In the genomic region with DNA sequence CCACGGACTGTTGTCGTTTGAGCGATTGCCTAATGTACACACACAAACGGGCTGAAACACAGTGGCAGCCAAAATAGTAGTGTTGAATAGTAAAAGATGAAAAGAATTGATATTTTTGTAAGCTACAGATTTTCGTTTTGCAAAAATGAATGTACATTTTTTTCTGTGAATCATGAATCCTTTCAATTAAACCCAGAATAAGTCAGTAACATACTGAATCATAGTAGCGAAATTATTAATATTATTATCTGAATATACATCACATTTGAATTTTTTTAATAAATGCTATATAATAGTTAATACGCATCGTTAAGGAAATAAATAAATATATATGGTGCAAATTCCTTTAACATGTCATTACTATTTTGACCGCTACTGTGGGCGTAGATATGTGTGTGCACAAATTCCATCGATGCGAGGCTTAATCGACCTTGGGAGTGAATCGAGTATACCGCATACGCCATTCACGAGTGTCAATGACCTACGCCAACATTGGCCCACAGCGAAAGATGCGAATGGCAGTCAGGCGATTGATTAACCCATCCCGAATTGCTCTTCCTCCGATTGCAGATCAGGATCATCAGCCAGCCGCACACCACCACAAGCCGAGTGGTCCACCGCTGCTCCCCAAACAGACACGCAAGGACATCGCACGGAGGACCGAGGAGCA, we compare ENCODE assay signal across 1 fruit fly cellular context.
TF ChIP-seq lines count a peak whose summit lies in the region.

No protein-coding gene starts in this region.

TF ChIP-seq in whole organism, embryonic, 481 proteins besides CTCF, POLR2A, EP300 and RAD21 (continued from another document and continues in another):
- TF ChIP-seq CG7786 (GFP tag; optimal IDR thresholded peaks at IDR 0.05; lab: Kevin White, UChicago) (no peak), Dad (GFP tag; optimal IDR thresholded peaks at IDR 0.05; lab: Kevin White, UChicago) (no peak), row (GFP tag; IDR thresholded peaks at IDR 0.05; lab: Robert Waterston, UW) (peak; percentile 66), CG4404 (GFP tag; IDR thresholded peaks at IDR 0.05; lab: Robert Waterston, UW) (no peak), bab2 (GFP tag; optimal IDR thresholded peaks at IDR 0.05; lab: Kevin White, UChicago) (no peak), D (optimal IDR thresholded peaks at IDR 0.05; lab: Kevin White, UChicago) (no peak), D (GFP tag; optimal IDR thresholded peaks at IDR 0.05; lab: Kevin White, UChicago) (peak; percentile 45), scrt (GFP tag; optimal IDR thresholded peaks at IDR 0.05; lab: Kevin White, UChicago) (peak; percentile 48), tap (tag; optimal IDR thresholded peaks at IDR 0.05; lab: Kevin White, UChicago) (peak; percentile 71), B-H1 (GFP tag; IDR thresholded peaks at IDR 0.05; lab: Robert Waterston, UW) (peak; percentile 37; the same call in 1 of the 3 replicates), CG11560 (tag; IDR thresholded peaks at IDR 0.05; lab: Robert Waterston, UW) (no peak), CG8388 (GFP tag; optimal IDR thresholded peaks at IDR 0.05; lab: Kevin White, UChicago) (peak; percentile 58), repo (GFP tag; optimal IDR thresholded peaks at IDR 0.05; lab: Kevin White, UChicago) (no peak), GATAe (GFP tag; conservative IDR thresholded peaks at IDR 0.05; lab: Robert Waterston, UW) (no peak), Hey (tag; optimal IDR thresholded peaks at IDR 0.05; lab: Kevin White, UChicago) (no peak), dmrt99B (tag; optimal IDR thresholded peaks at IDR 0.05; lab: Kevin White, UChicago) (no peak), CG6765 (GFP tag; optimal IDR thresholded peaks at IDR 0.05; lab: Kevin White, UChicago) (peak; percentile 57), E2f2 (GFP tag; IDR thresholded peaks at IDR 0.05; lab: Robert Waterston, UW) (peak; percentile 26; the same call in 1 of the 2 replicates), Hmx (GFP tag; optimal IDR thresholded peaks at IDR 0.05; lab: Kevin White, UChicago) (no peak), pros (GFP tag; optimal IDR thresholded peaks at IDR 0.05; lab: Kevin White, UChicago) (no peak), CG6254 (GFP tag; optimal IDR thresholded peaks at IDR 0.05; lab: Kevin White, UChicago) (no peak), odd (GFP tag; optimal IDR thresholded peaks at IDR 0.05; lab: Kevin White, UChicago) (peak; percentile 78), CG14050 (GFP tag; IDR thresholded peaks at IDR 0.05; lab: Robert Waterston, UW) (no peak), h (optimal IDR thresholded peaks at IDR 0.05; lab: Kevin White, UChicago) (no peak), CG18764 (GFP tag; optimal IDR thresholded peaks at IDR 0.05; lab: Kevin White, UChicago) (peak; percentile 69), Dbx (GFP tag; IDR thresholded peaks at IDR 0.05; lab: Robert Waterston, UW) (0 out of 3 replicates have a peak, but pooled peaks have one; percentile 43), CG12942 (GFP tag; optimal IDR thresholded peaks at IDR 0.05; lab: Kevin White, UChicago) (peak; percentile 49), CG4360 (GFP tag; IDR thresholded peaks at IDR 0.05; lab: Robert Waterston, UW) (no peak), Usf (GFP tag; optimal IDR thresholded peaks at IDR 0.05; lab: Kevin White, UChicago) (no peak), CG15011 (GFP tag; optimal IDR thresholded peaks at IDR 0.05; lab: Kevin White, UChicago) (peak; percentile 65), CG30403 (GFP tag; optimal IDR thresholded peaks at IDR 0.05; lab: Kevin White, UChicago) (peak; percentile 82), tin (GFP tag; optimal IDR thresholded peaks at IDR 0.05; lab: Kevin White, UChicago) (peak; percentile 43), run (tag; optimal IDR thresholded peaks at IDR 0.05; lab: Kevin White, UChicago) (peak; percentile 77), CG10431 (GFP tag; optimal IDR thresholded peaks at IDR 0.05; lab: Kevin White, UChicago) (no peak), nerfin-2 (GFP tag; IDR thresholded peaks at IDR 0.05; lab: Robert Waterston, UW; ENCODE audit: partially characterized antibody) (no peak), CG2202 (tag; optimal IDR thresholded peaks at IDR 0.05; lab: Kevin White, UChicago) (no peak), CG12236 (GFP tag; optimal IDR thresholded peaks at IDR 0.05; lab: Kevin White, UChicago) (no peak), Scr (GFP tag; IDR thresholded peaks at IDR 0.05; lab: Robert Waterston, UW; ENCODE audit: partially characterized antibody) (no peak), pan (optimal IDR thresholded peaks at IDR 0.05; lab: Kevin White, UChicago) (no peak), pan (GFP tag; optimal IDR thresholded peaks at IDR 0.05 in 1 of 2, IDR thresholded peaks at IDR 0.05 in 1 of 2) (peak in 1 of 2 experiments; percentile 44), CG4617 (GFP tag; optimal IDR thresholded peaks at IDR 0.05; lab: Kevin White, UChicago; ENCODE audit: borderline replicate concordance) (no peak), CG8089 (GFP tag; optimal IDR thresholded peaks at IDR 0.05; lab: Kevin White, UChicago) (no peak), unc-4 (GFP tag; IDR thresholded peaks at IDR 0.05; lab: Robert Waterston, UW; ENCODE audit: partially characterized antibody) (no peak), HmgZ (tag; optimal IDR thresholded peaks at IDR 0.05; lab: Kevin White, UChicago) (peak; percentile 71), Hr39 (optimal IDR thresholded peaks at IDR 0.05; lab: Kevin White, UChicago) (no peak), corto (GFP tag; optimal IDR thresholded peaks at IDR 0.05; lab: Kevin White, UChicago) (peak; percentile 11), TFAM (GFP tag; optimal IDR thresholded peaks at IDR 0.05; lab: Kevin White, UChicago) (no peak), Deaf1 (tag; optimal IDR thresholded peaks at IDR 0.05; lab: Kevin White, UChicago) (no peak), slp2 (GFP tag; optimal IDR thresholded peaks at IDR 0.05; lab: Kevin White, UChicago) (no peak), CG6654 (GFP tag; optimal IDR thresholded peaks at IDR 0.05; lab: Kevin White, UChicago) (peak; percentile 42), pita (GFP tag; optimal IDR thresholded peaks at IDR 0.05; lab: Kevin White, UChicago) (no peak), caup (GFP tag; optimal IDR thresholded peaks at IDR 0.05; lab: Kevin White, UChicago; ENCODE audit: severe bottlenecking) (peak; percentile 72), mirr (GFP tag; optimal IDR thresholded peaks at IDR 0.05; lab: Kevin White, UChicago) (no peak), CG1233 (GFP tag; optimal IDR thresholded peaks at IDR 0.05; lab: Kevin White, UChicago) (peak; percentile 51), CG9797 (GFP tag; optimal IDR thresholded peaks at IDR 0.05; lab: Kevin White, UChicago) (no peak), CG2875 (GFP tag; optimal IDR thresholded peaks at IDR 0.05; lab: Kevin White, UChicago) (peak; percentile 2), Camta (GFP tag; optimal IDR thresholded peaks at IDR 0.05; lab: Kevin White, UChicago) (no peak), CG32767 (GFP tag; IDR thresholded peaks at IDR 0.05; lab: Robert Waterston, UW) (peak; percentile 60; the same call in 1 of the 2 replicates), tx (GFP tag; optimal IDR thresholded peaks at IDR 0.05; lab: Kevin White, UChicago) (peak; percentile 2), MBD-R2 (GFP tag; IDR thresholded peaks at IDR 0.05; lab: Robert Waterston, UW) (no peak), CrebB (tag; optimal IDR thresholded peaks at IDR 0.05; lab: Kevin White, UChicago) (peak; percentile 17), CG1647 (GFP tag; optimal IDR thresholded peaks at IDR 0.05; lab: Kevin White, UChicago) (no peak), CG12071 (GFP tag; optimal IDR thresholded peaks at IDR 0.05; lab: Kevin White, UChicago) (no peak), HLHmδ (GFP tag; optimal IDR thresholded peaks at IDR 0.05; lab: Kevin White, UChicago) (no peak), Lim3 (GFP tag; IDR thresholded peaks at IDR 0.05; lab: Robert Waterston, UW) (no peak), CG7556 (GFP tag; optimal IDR thresholded peaks at IDR 0.05; lab: Kevin White, UChicago) (peak; percentile 80), Med (GFP tag; lab: Kevin White, UChicago) (peak; percentile 72), Eip74EF (GFP tag; optimal IDR thresholded peaks at IDR 0.05; lab: Kevin White, UChicago) (no peak), CG4730 (GFP tag; IDR thresholded peaks at IDR 0.05; lab: Robert Waterston, UW) (no peak), fru (optimal IDR thresholded peaks at IDR 0.05; lab: Kevin White, UChicago) (no peak), Dip3 (GFP tag; optimal IDR thresholded peaks at IDR 0.05; lab: Kevin White, UChicago) (peak; percentile 7), CG7372 (GFP tag; IDR thresholded peaks at IDR 0.05; lab: Robert Waterston, UW) (0 out of 2 replicates have a peak, but pooled peaks have one; percentile 34), kah (GFP tag; optimal IDR thresholded peaks at IDR 0.05; lab: Kevin White, UChicago) (peak; percentile 29), CG15514 (GFP tag; optimal IDR thresholded peaks at IDR 0.05; lab: Kevin White, UChicago) (no peak), CG10147 (GFP tag; optimal IDR thresholded peaks at IDR 0.05; lab: Kevin White, UChicago) (no peak), gcm2 (GFP tag; optimal IDR thresholded peaks at IDR 0.05; lab: Kevin White, UChicago) (no peak), Hmr (GFP tag; optimal IDR thresholded peaks at IDR 0.05; lab: Kevin White, UChicago) (no peak), ash1 (GFP tag; optimal IDR thresholded peaks at IDR 0.05; lab: Kevin White, UChicago) (no peak), sisA (GFP tag; IDR thresholded peaks at IDR 0.05; lab: Robert Waterston, UW) (peak; percentile 24; the same call in 1 of the 2 replicates), otp (GFP tag; IDR thresholded peaks at IDR 0.05; lab: Robert Waterston, UW) (no peak), lmd (GFP tag; IDR thresholded peaks at IDR 0.05; lab: Robert Waterston, UW) (peak; percentile 51; the same call in 1 of the 2 replicates), slou (GFP tag; optimal IDR thresholded peaks at IDR 0.05; lab: Kevin White, UChicago) (peak; percentile 31), Dek (tag; optimal IDR thresholded peaks at IDR 0.05; lab: Kevin White, UChicago) (no peak), Dref (GFP tag; IDR thresholded peaks at IDR 0.05; lab: Robert Waterston, UW) (no peak), CG17186 (GFP tag; optimal IDR thresholded peaks at IDR 0.05; lab: Kevin White, UChicago) (no peak), CG7839 (tag; optimal IDR thresholded peaks at IDR 0.05; lab: Kevin White, UChicago) (no peak), ara (GFP tag; IDR thresholded peaks at IDR 0.05; lab: Robert Waterston, UW) (no peak), Mad (GFP tag; optimal IDR thresholded peaks at IDR 0.05; lab: Kevin White, UChicago) (no peak), sqz (GFP tag; optimal IDR thresholded peaks at IDR 0.05; lab: Kevin White, UChicago) (no peak), nerfin-1 (tag; optimal IDR thresholded peaks at IDR 0.05; lab: Kevin White, UChicago) (peak; percentile 61), CG31365 (tag; optimal IDR thresholded peaks at IDR 0.05; lab: Kevin White, UChicago) (no peak), Rfx (GFP tag; IDR thresholded peaks at IDR 0.05; lab: Robert Waterston, UW) (peak; percentile 63; the same call in 1 of the 2 replicates), CG15269 (tag; optimal IDR thresholded peaks at IDR 0.05; lab: Kevin White, UChicago) (no peak), pum (GFP tag; optimal IDR thresholded peaks at IDR 0.05; lab: Kevin White, UChicago) (no peak), mld (GFP tag; IDR thresholded peaks at IDR 0.05; lab: Robert Waterston, UW; ENCODE audit: partially characterized antibody) (no peak), CG15479 (GFP tag; optimal IDR thresholded peaks at IDR 0.05; lab: Kevin White, UChicago) (no peak), CG18262 (tag; optimal IDR thresholded peaks at IDR 0.05; lab: Kevin White, UChicago) (peak; percentile 76), CG17568 (GFP tag; optimal IDR thresholded peaks at IDR 0.05; lab: Kevin White, UChicago) (no peak), Sry-δ (GFP tag; optimal IDR thresholded peaks at IDR 0.05; lab: Kevin White, UChicago) (no peak), CG8924 (tag; optimal IDR thresholded peaks at IDR 0.05; lab: Kevin White, UChicago) (peak; percentile 76), CG8359 (GFP tag; optimal IDR thresholded peaks at IDR 0.05; lab: Kevin White, UChicago; ENCODE audit: borderline replicate concordance) (no peak), MESR4 (GFP tag; optimal IDR thresholded peaks at IDR 0.05; lab: Kevin White, UChicago) (no peak), CG14441 (GFP tag; IDR thresholded peaks at IDR 0.05; lab: Robert Waterston, UW) (peak; percentile 57), aop (GFP tag; IDR thresholded peaks at IDR 0.05; lab: Robert Waterston, UW) (no peak), Taf1 (GFP tag; IDR thresholded peaks at IDR 0.05; lab: Robert Waterston, UW) (no peak), dm (GFP tag; optimal IDR thresholded peaks at IDR 0.05; lab: Kevin White, UChicago) (no peak), CG2116 (GFP tag; optimal IDR thresholded peaks at IDR 0.05; lab: Kevin White, UChicago) (peak; percentile 21), CG10543 (GFP tag; optimal IDR thresholded peaks at IDR 0.05; lab: Kevin White, UChicago) (no peak), Atf3 (GFP tag; optimal IDR thresholded peaks at IDR 0.05; lab: Kevin White, UChicago) (no peak), B-H2 (GFP tag; optimal IDR thresholded peaks at IDR 0.05; lab: Kevin White, UChicago) (no peak), CG6272 (GFP tag; IDR thresholded peaks at IDR 0.05; lab: Robert Waterston, UW) (no peak), dmrt11E (tag; optimal IDR thresholded peaks at IDR 0.05; lab: Kevin White, UChicago) (peak; percentile 44), CG32532 (GFP tag; IDR thresholded peaks at IDR 0.05; lab: Robert Waterston, UW) (peak; percentile 52; the same call in 1 of the 2 replicates), Nf-YC (tag; optimal IDR thresholded peaks at IDR 0.05; lab: Kevin White, UChicago) (no peak), CG11093 (GFP tag; IDR thresholded peaks at IDR 0.05; lab: Robert Waterston, UW) (peak; percentile 51; the same call in 1 of the 3 replicates), CG9932 (GFP tag; IDR thresholded peaks at IDR 0.05; lab: Robert Waterston, UW) (peak; percentile 42; the same call in 1 of the 2 replicates), Doc3 (GFP tag; IDR thresholded peaks at IDR 0.05; lab: Robert Waterston, UW; ENCODE audit: partially characterized antibody) (no peak), CG34224 (GFP tag; IDR thresholded peaks at IDR 0.05; lab: Robert Waterston, UW; ENCODE audit: partially characterized antibody) (no peak), Awh (GFP tag; IDR thresholded peaks at IDR 0.05; lab: Robert Waterston, UW) (peak; percentile 48; the same call in 1 of the 2 replicates), Jarid2 (GFP tag; optimal IDR thresholded peaks at IDR 0.05; lab: Kevin White, UChicago) (no peak), crp (GFP tag; optimal IDR thresholded peaks at IDR 0.05; lab: Kevin White, UChicago) (no peak), CG30431 (GFP tag; optimal IDR thresholded peaks at IDR 0.05; lab: Kevin White, UChicago) (peak; percentile 12), zen (tag; optimal IDR thresholded peaks at IDR 0.05; lab: Kevin White, UChicago) (no peak), Ravus (GFP tag; IDR thresholded peaks at IDR 0.05; lab: Robert Waterston, UW) (peak; percentile 10; the same call in 1 of the 2 replicates), chif (GFP tag; optimal IDR thresholded peaks at IDR 0.05; lab: Kevin White, UChicago) (peak in 1 of 2 experiments; percentile 7)
